Fruit fly (Drosophila melanogaster): ENCODE data around the gene Unc-76.

Gene Unc-76

dm6 chrX:2071878-2072817 lies 8.3 kb upstream of the Unc-76 start, which contains the start of gene Rtca (continued):
- TF ChIP-seq ttk (GFP tag; IDR thresholded peaks at IDR 0.05), result peak; percentile 34; the same call in 1 of the 2 replicates
- TF ChIP-seq hth (optimal IDR thresholded peaks at IDR 0.05), result no peak
- no peak for TF ChIP-seq CTCF (GFP tag; optimal IDR thresholded peaks at IDR 0.05)
- TF ChIP-seq CG8281 (tag; optimal IDR thresholded peaks at IDR 0.05), result peak; percentile 18
- no peak for TF ChIP-seq ham (GFP tag; IDR thresholded peaks at IDR 0.05)
- peak; percentile 33 to 44 for TF ChIP-seq chif (GFP tag; optimal IDR thresholded peaks at IDR 0.05)
- peak; percentile 43; the same call in 1 of the 2 replicates for TF ChIP-seq rib (GFP tag; IDR thresholded peaks at IDR 0.05)
- no peak for TF ChIP-seq hb (GFP tag; IDR thresholded peaks at IDR 0.05; ENCODE audit: partially characterized antibody)
- TF ChIP-seq lmd (GFP tag; IDR thresholded peaks at IDR 0.05), result peak; percentile 75
- no peak for TF ChIP-seq CG2202 (tag; optimal IDR thresholded peaks at IDR 0.05)
- TF ChIP-seq Scr (GFP tag; IDR thresholded peaks at IDR 0.05; ENCODE audit: partially characterized antibody), result no peak
- TF ChIP-seq vfl (GFP tag; optimal IDR thresholded peaks at IDR 0.05), result peak; percentile 44
- TF ChIP-seq nerfin-1 (tag; optimal IDR thresholded peaks at IDR 0.05), result peak; percentile 15
- TF ChIP-seq sens (GFP tag), result peak; percentile 84
- peak; percentile 19 for TF ChIP-seq Nf-YB (GFP tag; optimal IDR thresholded peaks at IDR 0.05)
- TF ChIP-seq pfk (GFP tag; optimal IDR thresholded peaks at IDR 0.05), result no peak
- TF ChIP-seq CG9797 (GFP tag; optimal IDR thresholded peaks at IDR 0.05), result no peak
- peak; percentile 62 for TF ChIP-seq mam (GFP tag; optimal IDR thresholded peaks at IDR 0.05)
- no peak for TF ChIP-seq CG1832 (GFP tag; optimal IDR thresholded peaks at IDR 0.05)
- TF ChIP-seq CG2116 (GFP tag; optimal IDR thresholded peaks at IDR 0.05), result no peak
- TF ChIP-seq YL-1 (GFP tag; optimal IDR thresholded peaks at IDR 0.05), result peak; percentile 20
- TF ChIP-seq sim (GFP tag; IDR thresholded peaks at IDR 0.05), result no peak
- peak; percentile 58 for TF ChIP-seq Max (GFP tag; optimal IDR thresholded peaks at IDR 0.05)
- no peak for TF ChIP-seq CG1024 (GFP tag; IDR thresholded peaks at IDR 0.05)
- 0 out of 2 replicates have a peak, but pooled peaks have one; percentile 26 for TF ChIP-seq CG17328 (GFP tag; IDR thresholded peaks at IDR 0.05)
- TF ChIP-seq Nf-YC (tag; optimal IDR thresholded peaks at IDR 0.05), result peak; percentile 56
- TF ChIP-seq Atf-2 (GFP tag; optimal IDR thresholded peaks at IDR 0.05), result peak; percentile 48
- TF ChIP-seq Hmr (GFP tag; optimal IDR thresholded peaks at IDR 0.05), result peak; percentile 84
- peak; percentile 51 for TF ChIP-seq CG4424 (GFP tag; optimal IDR thresholded peaks at IDR 0.05)
- peak; percentile 81 for TF ChIP-seq CG2678 (tag; optimal IDR thresholded peaks at IDR 0.05)
- TF ChIP-seq grn (GFP tag; optimal IDR thresholded peaks at IDR 0.05), result no peak
- peak; percentile 74 for TF ChIP-seq CG7786 (GFP tag; optimal IDR thresholded peaks at IDR 0.05)
- TF ChIP-seq E2f2 (GFP tag; IDR thresholded peaks at IDR 0.05), result peak; percentile 39; the same call in 1 of the 2 replicates
- TF ChIP-seq Six4 (GFP tag; optimal IDR thresholded peaks at IDR 0.05), result peak; percentile 33
- no peak for TF ChIP-seq CG30020 (tag; optimal IDR thresholded peaks at IDR 0.05)
- TF ChIP-seq cg (GFP tag; optimal IDR thresholded peaks at IDR 0.05), result peak; percentile 63
- TF ChIP-seq dmrt99B (tag; optimal IDR thresholded peaks at IDR 0.05), result peak; percentile 83
- TF ChIP-seq toy (GFP tag; IDR thresholded peaks at IDR 0.05), result no peak
- peak; percentile 65 for TF ChIP-seq Xbp1 (GFP tag; optimal IDR thresholded peaks at IDR 0.05)
- no peak for TF ChIP-seq CG15696 (tag; optimal IDR thresholded peaks at IDR 0.05)
- TF ChIP-seq gro (GFP tag; optimal IDR thresholded peaks at IDR 0.05), result peak; percentile 42
- peak; percentile 43 for TF ChIP-seq CG6654 (GFP tag; optimal IDR thresholded peaks at IDR 0.05)
- TF ChIP-seq CG31388 (GFP tag; optimal IDR thresholded peaks at IDR 0.05), result no peak
- no peak for TF ChIP-seq mirr (GFP tag; optimal IDR thresholded peaks at IDR 0.05)
- 0 out of 2 replicates have a peak, but pooled peaks have one; percentile 45 for TF ChIP-seq CG32772 (GFP tag; IDR thresholded peaks at IDR 0.05)
- no peak for TF ChIP-seq CG12236 (GFP tag; optimal IDR thresholded peaks at IDR 0.05)
- no peak for TF ChIP-seq Dip2 (GFP tag; IDR thresholded peaks at IDR 0.05)
- TF ChIP-seq Awh (GFP tag; IDR thresholded peaks at IDR 0.05), result no peak
- peak; percentile 37 for TF ChIP-seq Abd-B (GFP tag; optimal IDR thresholded peaks at IDR 0.05)
- peak; percentile 71 for TF ChIP-seq Hsf (GFP tag; optimal IDR thresholded peaks at IDR 0.05)
